Worm (Caenorhabditis elegans) whole organism, mixed stage, embryonic: ENCODE results near the gene ins-12.

Source experiments
- M03D4.4 ChIP-seq: sonication (generic microtip); optimal IDR thresholded peaks from 2 replicates; lab custom pipeline; 2017; ENCODE audit warnings: mild to moderate bottlenecking, missing genetic modification characterization, missing compliant biosample characterization
- bed-3 ChIP-seq: fragments of 200-800 bp; sonication (Bioruptor generic); optimal IDR thresholded peaks from 3 replicates; lab custom pipeline; 2018; ENCODE audit warnings: mild to moderate bottlenecking, missing genetic modification characterization, moderate library complexity, missing compliant biosample characterization
- blmp-1 ChIP-seq: fragments of 150-350 bp; optimal IDR thresholded peaks from 2 replicates; lab custom pipeline; 2014; ENCODE audit warnings: missing biosample characterization, missing genetic modification characterization
- ceh-39 ChIP-seq: fragments of 150-350 bp; optimal IDR thresholded peaks from 2 replicates; lab custom pipeline; 2014; ENCODE audit warnings: missing biosample characterization, missing genetic modification characterization
- ceh-43 ChIP-seq: fragments of 200-800 bp; sonication (Bioruptor generic); optimal IDR thresholded peaks from 2 replicates; lab custom pipeline; 2018; ENCODE audit warnings: mild to moderate bottlenecking, missing genetic modification characterization, moderate library complexity, missing compliant biosample characterization
- ceh-83 ChIP-seq: fragments of 200-800 bp; sonication (Bioruptor generic); optimal IDR thresholded peaks from 2 replicates; lab custom pipeline; 2018; ENCODE audit warnings: mild to moderate bottlenecking, missing genetic modification characterization, missing compliant biosample characterization
- ces-1 ChIP-seq: fragments of 150-350 bp; optimal IDR thresholded peaks from 2 replicates; lab custom pipeline; 2014; ENCODE audit warnings: missing biosample characterization, missing genetic modification reagents, missing genetic modification characterization
- cnd-1 ChIP-seq: fragments of 200-800 bp; sonication (Bioruptor generic); optimal IDR thresholded peaks from 2 replicates; lab custom pipeline; 2018; ENCODE audit warnings: mild to moderate bottlenecking, missing genetic modification characterization, missing compliant biosample characterization
- drap-1 ChIP-seq: fragments of 200-800 bp; sonication (Bioruptor generic); optimal IDR thresholded peaks from 3 replicates; lab custom pipeline; 2018; ENCODE audit warnings: mild to moderate bottlenecking, missing genetic modification characterization, missing compliant biosample characterization
- elt-1 ChIP-seq: sonication (generic microtip); optimal IDR thresholded peaks from 2 replicates; lab custom pipeline; 2017; ENCODE audit warnings: missing genetic modification characterization, mild to moderate bottlenecking, missing compliant biosample characterization, antibody characterized with exemption, moderate library complexity, borderline replicate concordance; ENCODE audit not compliant: insufficient read depth
- elt-3 ChIP-seq: fragments of 150-350 bp; optimal IDR thresholded peaks from 2 replicates; lab custom pipeline; 2014; ENCODE audit warnings: missing biosample characterization, missing genetic modification characterization
- flh-1 ChIP-seq: fragments of 200-800 bp; sonication (Bioruptor generic); optimal IDR thresholded peaks from 2 replicates; lab custom pipeline; 2018; ENCODE audit warnings: mild to moderate bottlenecking, missing genetic modification characterization, moderate library complexity, missing compliant biosample characterization
- ham-2 ChIP-seq: fragments of 200-800 bp; sonication (Bioruptor generic); optimal IDR thresholded peaks from 2 replicates; lab custom pipeline; 2018; ENCODE audit warnings: mild to moderate bottlenecking, missing genetic modification characterization, missing compliant biosample characterization
- hlh-1 ChIP-seq: fragments of 150-350 bp; optimal IDR thresholded peaks from 2 replicates; lab custom pipeline; 2014; ENCODE audit warnings: missing biosample characterization, missing genetic modification reagents, missing genetic modification characterization
- lin-13 ChIP-seq: fragments of 150-350 bp; optimal IDR thresholded peaks from 2 replicates; lab custom pipeline; 2014; ENCODE audit warnings: missing biosample characterization, missing genetic modification characterization
- lin-32 ChIP-seq: fragments of 200-800 bp; sonication (Bioruptor generic); optimal IDR thresholded peaks from 2 replicates; lab custom pipeline; 2018; ENCODE audit warnings: mild to moderate bottlenecking, missing genetic modification characterization, missing compliant biosample characterization
- lsy-2 ChIP-seq: fragments of 150-350 bp; optimal IDR thresholded peaks from 2 replicates; lab custom pipeline; 2014; ENCODE audit warnings: missing biosample characterization, missing genetic modification characterization
- mab-5 ChIP-seq: fragments of 150-350 bp; optimal IDR thresholded peaks from 2 replicates; lab custom pipeline; 2014; ENCODE audit warnings: missing biosample characterization, missing genetic modification characterization
- mep-1 ChIP-seq: fragments of 150-350 bp; optimal IDR thresholded peaks from 2 replicates; lab custom pipeline; 2017; ENCODE audit warnings: missing biosample characterization, missing genetic modification reagents, missing genetic modification characterization, inconsistent platforms
- nhr-12 ChIP-seq: fragments of 150-350 bp; optimal IDR thresholded peaks from 2 replicates; lab custom pipeline; 2014; ENCODE audit warnings: missing biosample characterization, missing genetic modification characterization
- nhr-2 ChIP-seq: fragments of 150-350 bp; optimal IDR thresholded peaks from 2 replicates; lab custom pipeline; 2014; ENCODE audit warnings: missing biosample characterization, missing genetic modification characterization
- nhr-237 ChIP-seq: fragments of 150-350 bp; optimal IDR thresholded peaks from 2 replicates; lab custom pipeline; 2014; ENCODE audit warnings: missing biosample characterization, missing genetic modification characterization
- nhr-28 ChIP-seq: fragments of 150-350 bp; optimal IDR thresholded peaks from 2 replicates; lab custom pipeline; 2014; ENCODE audit warnings: missing biosample characterization, missing genetic modification characterization
- nhr-76 ChIP-seq: sonication (generic microtip); optimal IDR thresholded peaks from 2 replicates; lab custom pipeline; 2017; ENCODE audit warnings: missing biosample characterization, missing genetic modification characterization
- sem-2 ChIP-seq: fragments of 200-800 bp; sonication (Bioruptor generic); optimal IDR thresholded peaks from 2 replicates; lab custom pipeline; 2018; ENCODE audit warnings: mild to moderate bottlenecking, missing genetic modification characterization, missing compliant biosample characterization
- snpc-4 ChIP-seq: fragments of 150-350 bp; optimal IDR thresholded peaks from 2 replicates; lab custom pipeline; 2014; ENCODE audit warnings: missing biosample characterization, missing genetic modification characterization
- sptf-1 ChIP-seq: sonication (generic microtip); optimal IDR thresholded peaks from 2 replicates; lab custom pipeline; 2017; ENCODE audit warnings: mild to moderate bottlenecking, missing genetic modification characterization, moderate library complexity, missing compliant biosample characterization
- tbx-8 ChIP-seq: fragments of 200-800 bp; sonication (Bioruptor generic); optimal IDR thresholded peaks from 2 replicates; lab custom pipeline; 2018; ENCODE audit warnings: mild to moderate bottlenecking, missing genetic modification characterization, moderate library complexity, missing compliant biosample characterization
- unc-120 ChIP-seq: sonication (generic microtip); optimal IDR thresholded peaks from 2 replicates; lab custom pipeline; 2017; ENCODE audit warnings: missing genetic modification characterization, missing compliant biosample characterization; ENCODE audit not compliant: poor library complexity, severe bottlenecking
- unc-62 ChIP-seq: fragments of 150-350 bp; optimal IDR thresholded peaks from 2 replicates; lab custom pipeline; 2014; ENCODE audit warnings: missing biosample characterization, missing genetic modification reagents, missing genetic modification characterization
- zip-8 ChIP-seq: fragments of 150-350 bp; optimal IDR thresholded peaks from 2 replicates; lab custom pipeline; 2014; ENCODE audit warnings: missing biosample characterization, missing genetic modification characterization
- ztf-11 ChIP-seq: fragments of 150-350 bp; optimal IDR thresholded peaks from 2 replicates; lab custom pipeline; 2014; ENCODE audit warnings: missing biosample characterization, missing genetic modification characterization

Gene ins-12

DNA sequence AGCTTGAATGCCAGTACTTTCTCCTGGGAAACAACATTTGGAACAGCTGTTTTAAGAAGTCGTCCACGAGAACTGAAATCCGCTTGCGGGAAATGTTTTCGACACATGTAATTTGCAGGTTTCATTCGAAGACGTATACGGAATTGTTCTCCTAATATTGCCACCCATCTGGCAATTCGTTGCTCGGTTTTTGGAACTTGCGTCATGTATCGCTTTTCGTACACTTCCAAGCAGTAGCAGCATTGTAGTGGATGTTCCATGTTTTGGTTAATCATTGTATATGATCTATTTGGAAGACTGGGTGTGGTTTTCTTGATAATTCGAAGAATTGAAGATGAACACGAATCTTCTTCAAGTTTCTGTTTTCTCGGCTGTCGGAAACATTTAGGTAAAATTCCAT lies 33.4 kb downstream of the ins-12 start:
- TF ChIP-seq ceh-39 (tag; lab: Kevin White, UChicago) (no peak), M03D4.4 (tag; lab: Kevin White, UChicago) (no peak), elt-3 (tag; lab: Kevin White, UChicago) (no peak), lin-13 (tag; lab: Kevin White, UChicago) (no peak), ces-1 (no peak), nhr-76 (no peak)

DNA sequence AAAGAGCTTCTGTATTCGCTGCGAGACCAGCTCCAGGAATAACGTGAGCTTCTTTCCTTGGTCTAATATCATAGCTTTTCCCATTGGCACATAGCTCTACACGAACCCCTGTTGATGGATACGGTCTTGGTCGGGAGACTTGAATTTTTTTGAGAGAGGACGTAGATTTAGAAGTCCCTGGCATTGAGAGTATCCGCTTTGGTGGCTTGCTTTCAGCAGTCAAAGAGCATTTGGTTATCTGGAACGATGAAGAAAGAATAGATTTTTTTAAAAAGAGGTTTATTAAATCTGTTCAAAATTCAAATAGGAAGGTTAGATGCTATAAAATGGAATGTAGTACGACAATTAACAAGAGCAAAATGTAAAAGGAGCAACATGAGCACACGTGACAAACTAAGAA lies 35.3 kb downstream of the ins-12 start, which contains the start of gene C17G10.13:
Gene C17G10.13 (minus strand): TSS at position 101 of the 400 bp plus-strand sequence.
- no peak for TF ChIP-seq drap-1 (GFP tag; lab: Kevin White, UChicago)
- no peak for TF ChIP-seq unc-120 (tag; lab: Kevin White, UChicago)

DNA sequence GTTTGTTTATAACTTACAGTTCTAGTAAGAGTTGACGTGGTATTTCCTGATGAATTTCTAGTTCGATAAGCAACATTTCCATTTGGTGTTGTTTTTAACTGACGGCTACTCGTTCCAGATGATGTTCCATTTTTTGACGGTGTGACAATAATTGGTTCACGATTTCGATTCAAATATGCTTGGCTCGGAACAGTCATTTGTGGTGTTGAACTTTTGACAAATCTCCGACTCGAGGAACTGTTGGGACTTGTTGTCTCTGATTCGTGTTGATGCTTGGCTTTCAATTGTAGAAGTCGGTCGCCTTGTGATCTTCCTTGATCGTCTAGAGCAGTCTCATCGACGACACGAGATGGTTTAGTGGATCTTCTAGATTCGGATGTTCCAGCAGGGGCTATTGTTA lies 37.1 kb downstream of the ins-12 start:
- no peak for TF ChIP-seq nhr-237 (tag; lab: Kevin White, UChicago)
- no peak for TF ChIP-seq mab-5 (tag; lab: Kevin White, UChicago)
- no peak for TF ChIP-seq ces-1
- no peak for TF ChIP-seq snpc-4 (tag; lab: Kevin White, UChicago)
- no peak for TF ChIP-seq ceh-83 (GFP tag; lab: Kevin White, UChicago)
- no peak for TF ChIP-seq drap-1 (GFP tag; lab: Kevin White, UChicago)
- TF ChIP-seq mep-1 (tag; lab: Kevin White, UChicago): no peak
- no peak for TF ChIP-seq nhr-28 (tag; lab: Kevin White, UChicago)
- TF ChIP-seq unc-62 (GFP tag; lab: Kevin White, UChicago): no peak
- no peak for TF ChIP-seq cnd-1
- no peak for TF ChIP-seq flh-1
- no peak for TF ChIP-seq elt-1 (tag; lab: Kevin White, UChicago)
- TF ChIP-seq elt-3 (tag; lab: Kevin White, UChicago): no peak
- TF ChIP-seq bed-3: no peak
- no peak for TF ChIP-seq lin-32 (GFP tag; lab: Kevin White, UChicago)
- no peak for TF ChIP-seq lsy-2 (tag; lab: Kevin White, UChicago)
- no peak for TF ChIP-seq blmp-1 (tag; lab: Kevin White, UChicago)
- TF ChIP-seq sem-2: no peak
- no peak for TF ChIP-seq unc-120 (tag; lab: Kevin White, UChicago)

ce11 chrII:5592857-5593256 lies 38.4 kb downstream of the ins-12 start:
- TF ChIP-seq mab-5 (tag; lab: Kevin White, UChicago) (no peak), mep-1 (tag; lab: Kevin White, UChicago) (no peak), sptf-1 (tag; lab: Kevin White, UChicago) (no peak), tbx-8 (GFP tag; lab: Kevin White, UChicago) (no peak), hlh-1 (tag; lab: Kevin White, UChicago) (no peak), unc-120 (tag; lab: Kevin White, UChicago) (no peak), bed-3 (no peak), zip-8 (tag; lab: Kevin White, UChicago) (no peak)

- TF ChIP-seq nhr-12 (tag; lab: Kevin White, UChicago) (no peak), unc-120 (tag; lab: Kevin White, UChicago) (peak; percentile 74), unc-62 (GFP tag; lab: Kevin White, UChicago) (peak; percentile 80), bed-3 (no peak), snpc-4 (tag; lab: Kevin White, UChicago) (no peak), ham-2 (GFP tag; lab: Kevin White, UChicago) (no peak), hlh-1 (tag; lab: Kevin White, UChicago) (peak; percentile 86), cnd-1 (peak; percentile 47), ces-1 (peak; percentile 45), lin-13 (tag; lab: Kevin White, UChicago) (peak; percentile 81), ztf-11 (no peak), nhr-2 (peak; percentile 2), ceh-39 (tag; lab: Kevin White, UChicago) (peak; percentile 75), nhr-237 (tag; lab: Kevin White, UChicago) (peak; percentile 39), ceh-43 (GFP tag; lab: Kevin White, UChicago) (no peak), lsy-2 (tag; lab: Kevin White, UChicago) (peak; percentile 44), lin-32 (GFP tag; lab: Kevin White, UChicago) (no peak), zip-8 (tag; lab: Kevin White, UChicago) (no peak), mep-1 (tag; lab: Kevin White, UChicago) (peak; percentile 87)
Measured at ce11 chrII:5593377-5593932, 39.0 kb downstream of the ins-12 start, which contains the start of gene cdc-14. Gene cdc-14 (minus strand): TSS chrII:5593427.
